Worm (Caenorhabditis elegans) whole organism, L4 larva: Measurements from ENCODE around the gene arv-1.
A peak's percentile ranks its signal among the peaks of the same experiment; 100 is the strongest.

Experiments
- F10B5.3 ChIP-seq: sonication (generic microtip); optimal IDR thresholded peaks from 2 replicates; lab custom pipeline; 2016; ENCODE audit warnings: mild to moderate bottlenecking, missing genetic modification characterization, missing compliant biosample characterization
- F44E2.7 ChIP-seq: fragments of 200-800 bp; sonication (Bioruptor generic); IDR thresholded peaks from 2 replicates; pipeline ENCODE4 v2.1.2; 2022; ENCODE audit warnings: missing genetic modification characterization, missing compliant biosample characterization
- T26A8.4 ChIP-seq: fragments of 200-800 bp; sonication (Bioruptor generic); IDR thresholded peaks from 2 replicates; pipeline ENCODE4 v1.3.6; 2022; ENCODE audit warnings: missing genetic modification characterization, missing compliant biosample characterization
- Y105C5A.15 ChIP-seq: fragments of 200-800 bp; sonication (Bioruptor generic); IDR thresholded peaks from 2 replicates; pipeline ENCODE4 v1.3.6; 2022; ENCODE audit warnings: missing genetic modification characterization, missing compliant biosample characterization
- Y5F2A.4 ChIP-seq: fragments of 200-800 bp; sonication (Bioruptor generic); optimal IDR thresholded peaks from 2 replicates; lab custom pipeline; 2018; ENCODE audit warnings: mild to moderate bottlenecking, missing genetic modification characterization, missing compliant biosample characterization
- Y75B8A.6 ChIP-seq: fragments of 200-800 bp; sonication (Bioruptor generic); IDR thresholded peaks from 2 replicates; pipeline ENCODE4 v1.3.6; 2022; ENCODE audit warnings: missing genetic modification reagents, missing genetic modification characterization, missing compliant biosample characterization
- ZK337.2 ChIP-seq: fragments of 200-800 bp; sonication (Bioruptor generic); IDR thresholded peaks from 2 replicates; pipeline ENCODE4 v1.3.6; 2022; ENCODE audit warnings: missing genetic modification reagents, missing genetic modification characterization, missing compliant biosample characterization
- ZK546.5 ChIP-seq, 2 experiments: sonication (generic microtip); optimal IDR thresholded peaks; 2 replicates each; lab custom pipeline; 2017; ENCODE audit warnings: missing biosample characterization in 2 of 2, missing genetic modification characterization in 2 of 2
- aha-1 ChIP-seq: fragments of 150-350 bp; peaks from one replicate; lab custom pipeline; 2014; ENCODE audit warnings: missing biosample characterization, missing genetic modification characterization
- aly-2 ChIP-seq: sonication (generic microtip); optimal IDR thresholded peaks from 2 replicates; lab custom pipeline; 2018; ENCODE audit warnings: missing biosample characterization, missing genetic modification characterization
- ceh-82 ChIP-seq: sonication (generic microtip); optimal IDR thresholded peaks from 2 replicates; lab custom pipeline; 2017; ENCODE audit warnings: missing biosample characterization, missing genetic modification characterization
- daf-16 ChIP-seq, 3 experiments: sonication (generic microtip); optimal IDR thresholded peaks; 2 replicates each; lab custom pipeline; 2016 to 2017; ENCODE audit warnings: missing genetic modification characterization in 3 of 3, missing genetic modification reagents in 3 of 3, mild to moderate bottlenecking in 2 of 3, missing compliant biosample characterization in 2 of 3, missing biosample characterization in 1 of 3, moderate library complexity in 1 of 3
- daf-19 ChIP-seq: fragments of 200-800 bp; sonication (Bioruptor generic); conservative IDR thresholded peaks from 2 replicates; pipeline ENCODE4 v1.3.6; 2022; ENCODE audit warnings: missing genetic modification characterization, missing compliant biosample characterization
- dmd-8 ChIP-seq: fragments of 200-800 bp; sonication (Bioruptor generic); IDR thresholded peaks from 2 replicates; pipeline ENCODE4 v1.3.6; 2022; ENCODE audit warnings: missing genetic modification characterization, missing compliant biosample characterization
- dpl-1 ChIP-seq: fragments of 150-350 bp; optimal IDR thresholded peaks from 2 replicates; lab custom pipeline; 2014; ENCODE audit warnings: missing biosample characterization, missing genetic modification reagents, missing genetic modification characterization
- egl-27 ChIP-seq: sonication (generic microtip); optimal IDR thresholded peaks from 3 replicates; lab custom pipeline; 2017; ENCODE audit warnings: missing biosample characterization, missing genetic modification reagents, missing genetic modification characterization
- egl-43 ChIP-seq: fragments of 200-800 bp; sonication (Bioruptor generic); IDR thresholded peaks from 2 replicates; pipeline ENCODE4 v1.3.6; 2022; ENCODE audit warnings: missing genetic modification reagents, missing genetic modification characterization, missing compliant biosample characterization
- fos-1 ChIP-seq: fragments of 150-350 bp; optimal IDR thresholded peaks from 2 replicates; lab custom pipeline; 2014; ENCODE audit warnings: missing biosample characterization, missing genetic modification characterization
- gei-8 ChIP-seq: fragments of 200-800 bp; sonication (Bioruptor generic); optimal IDR thresholded peaks from 2 replicates; lab custom pipeline; 2018; ENCODE audit warnings: mild to moderate bottlenecking, missing genetic modification characterization, missing compliant biosample characterization
- hlh-11 ChIP-seq: fragments of 200-800 bp; sonication (Bioruptor generic); optimal IDR thresholded peaks from 2 replicates; lab custom pipeline; 2018; ENCODE audit warnings: mild to moderate bottlenecking, missing genetic modification characterization, missing compliant biosample characterization
- hmg-1.1 ChIP-seq: fragments of 200-800 bp; sonication (Bioruptor generic); IDR thresholded peaks from 2 replicates; pipeline ENCODE4 v1.3.6; 2022; ENCODE audit warnings: missing genetic modification reagents, missing genetic modification characterization, missing compliant biosample characterization
- lin-38 ChIP-seq: fragments of 200-800 bp; sonication (Bioruptor generic); IDR thresholded peaks from 2 replicates; pipeline ENCODE4 v1.3.6; 2022; ENCODE audit warnings: missing genetic modification reagents, missing genetic modification characterization, missing compliant biosample characterization
- lsy-2 ChIP-seq, 2 experiments: fragments of 150-350 bp in 1 of 2; sonication (generic microtip) in 1 of 2; optimal IDR thresholded peaks; 2 replicates each; lab custom pipeline; 2014 to 2017; ENCODE audit warnings: missing biosample characterization in 2 of 2, missing genetic modification characterization in 2 of 2
- madf-5 ChIP-seq, 2 experiments: fragments of 200-800 bp; sonication (Bioruptor generic); IDR thresholded peaks; 2 replicates each; pipeline ENCODE4 v1.3.6; 2022; ENCODE audit warnings: missing compliant biosample characterization in 2 of 2, missing genetic modification characterization in 2 of 2
- madf-9 ChIP-seq: fragments of 200-800 bp; sonication (Bioruptor generic); conservative IDR thresholded peaks from 2 replicates; pipeline ENCODE4 v1.3.6; 2022; ENCODE audit warnings: missing genetic modification reagents, missing genetic modification characterization, missing compliant biosample characterization
- mdt-29 ChIP-seq: fragments of 200-800 bp; sonication (Bioruptor generic); IDR thresholded peaks from 2 replicates; pipeline ENCODE4 v1.3.6; 2022; ENCODE audit warnings: missing genetic modification reagents, missing genetic modification characterization, missing compliant biosample characterization
- mep-1 ChIP-seq: fragments of 150-350 bp; sonication (generic microtip); optimal IDR thresholded peaks from 3 replicates; lab custom pipeline; 2014; ENCODE audit warnings: missing biosample characterization, missing genetic modification characterization
- nhr-28 ChIP-seq: fragments of 150-350 bp; optimal IDR thresholded peaks from 2 replicates; lab custom pipeline; 2014; ENCODE audit warnings: missing biosample characterization, missing genetic modification characterization
- nhr-48 ChIP-seq: sonication (generic microtip); optimal IDR thresholded peaks from 2 replicates; lab custom pipeline; 2016; ENCODE audit warnings: mild to moderate bottlenecking, missing genetic modification characterization, missing compliant biosample characterization
- nhr-6 ChIP-seq: fragments of 150-350 bp; optimal IDR thresholded peaks from 2 replicates; lab custom pipeline; 2014; ENCODE audit warnings: missing biosample characterization, missing genetic modification characterization
- php-3 ChIP-seq: fragments of 200-800 bp; sonication (Bioruptor generic); IDR thresholded peaks from 2 replicates; pipeline ENCODE4 v1.3.6; 2022; ENCODE audit warnings: missing genetic modification reagents, missing genetic modification characterization, missing compliant biosample characterization
- pqm-1 ChIP-seq: sonication (generic microtip); optimal IDR thresholded peaks from 2 replicates; lab custom pipeline; 2017; ENCODE audit warnings: missing biosample characterization, missing genetic modification characterization
- rbr-2 ChIP-seq: sonication (generic microtip); optimal IDR thresholded peaks from 2 replicates; lab custom pipeline; 2016; ENCODE audit warnings: missing genotype, missing genetic modification characterization, missing compliant biosample characterization
- saeg-2 ChIP-seq: fragments of 200-800 bp; sonication (Bioruptor generic); IDR thresholded peaks from 2 replicates; pipeline ENCODE4 v1.3.6; 2022; ENCODE audit warnings: missing genetic modification reagents, missing genetic modification characterization, missing compliant biosample characterization
- sdz-12 ChIP-seq: fragments of 200-800 bp; sonication (Bioruptor generic); optimal IDR thresholded peaks from 2 replicates; lab custom pipeline; 2018; ENCODE audit warnings: mild to moderate bottlenecking, missing genetic modification characterization, missing compliant biosample characterization
- set-16 ChIP-seq: fragments of 200-800 bp; sonication (Bioruptor generic); IDR thresholded peaks from 2 replicates; pipeline ENCODE4 v1.3.6; 2022; ENCODE audit warnings: missing genetic modification reagents, missing genetic modification characterization, missing compliant biosample characterization
- snpc-4 ChIP-seq: fragments of 150-350 bp; optimal IDR thresholded peaks from 2 replicates; lab custom pipeline; 2014; ENCODE audit warnings: missing biosample characterization, missing genetic modification characterization
- spr-1 ChIP-seq: sonication (generic microtip); optimal IDR thresholded peaks from 2 replicates; lab custom pipeline; 2016; ENCODE audit warnings: mild to moderate bottlenecking, missing genetic modification characterization, missing compliant biosample characterization
- spr-3 ChIP-seq: fragments of 200-800 bp; sonication (Bioruptor generic); optimal IDR thresholded peaks from 2 replicates; lab custom pipeline; 2018; ENCODE audit warnings: mild to moderate bottlenecking, missing genetic modification characterization, missing compliant biosample characterization
- tra-1 ChIP-seq: fragments of 200-800 bp; sonication (Bioruptor generic); IDR thresholded peaks from 2 replicates; pipeline ENCODE4 v1.3.6; 2022; ENCODE audit warnings: missing genetic modification reagents, missing genetic modification characterization, missing compliant biosample characterization
- unc-39 ChIP-seq: sonication (generic microtip); optimal IDR thresholded peaks from 2 replicates; lab custom pipeline; 2017; ENCODE audit warnings: missing biosample characterization, missing genetic modification characterization
- unc-62 ChIP-seq, 3 experiments: fragments of 150-350 bp in 1 of 3; sonication (generic microtip); optimal IDR thresholded peaks in 2 of 3; peaks in 1 of 3; 1 replicate in 1 of 3; 2 replicates in 2 of 3; lab custom pipeline; 2014 to 2017; ENCODE audit warnings: missing biosample characterization in 3 of 3, missing genetic modification characterization in 3 of 3, missing genetic modification reagents in 3 of 3, missing genotype in 1 of 3
- vab-7 ChIP-seq: fragments of 200-800 bp; sonication (Bioruptor generic); IDR thresholded peaks from 2 replicates; pipeline ENCODE4 v1.3.6; 2022; ENCODE audit warnings: missing genetic modification reagents, missing genetic modification characterization, missing compliant biosample characterization
- zip-11 ChIP-seq: fragments of 200-800 bp; sonication (Bioruptor generic); IDR thresholded peaks from 2 replicates; pipeline ENCODE4 v1.3.6; 2022; ENCODE audit warnings: missing genetic modification characterization, missing compliant biosample characterization
- zip-2 ChIP-seq: fragments of 150-350 bp; optimal IDR thresholded peaks from 2 replicates; lab custom pipeline; 2014; ENCODE audit warnings: missing biosample characterization, missing genetic modification characterization
- ztf-11 ChIP-seq: fragments of 150-350 bp; optimal IDR thresholded peaks from 2 replicates; lab custom pipeline; 2014; ENCODE audit warnings: missing biosample characterization, missing genetic modification characterization

Gene arv-1

ce11 chrII:10230972-10231371 lies 30.3 kb upstream of the arv-1 start, which contains the start of gene T01E8.8:
Gene T01E8.8, plus strand, starts transcription at chrII:10231272.
- TF ChIP-seq gei-8 (GFP tag; lab: Kevin White, UChicago) (no peak), nhr-28 (tag; lab: Kevin White, UChicago) (no peak), lsy-2 (tag; optimal IDR thresholded peaks at IDR 0.05; lab: Kevin White, UChicago) (no peak), spr-1 (no peak), aha-1 (tag; lab: Kevin White, UChicago) (peak; percentile 50), tra-1 (GFP tag; lab: Robert Waterston, UW) (no peak), aly-2 (tag; lab: Kevin White, UChicago) (no peak)

ce11 chrII:10227030-10227429 lies 26.4 kb upstream of the arv-1 start, which contains the start of gene srh-135:
Gene srh-135, minus strand, starts transcription at chrII:10227130.
- TF ChIP-seq unc-62 (GFP tag; optimal IDR thresholded peaks at IDR 0.05 in 1 of 2; lab: Kevin White, UChicago) (peak in 1 of 2 experiments; percentile 54), unc-62 (tag; optimal IDR thresholded peaks at IDR 0.05; lab: Kevin White, UChicago) (no peak), set-16 (GFP tag; lab: Robert Waterston, UW) (no peak), dmd-8 (no peak)
- TF ChIP-seq, all 104 proteins: peak for 1

- TF ChIP-seq unc-62 (GFP tag; optimal IDR thresholded peaks at IDR 0.05 in 1 of 2; lab: Kevin White, UChicago) (no peak), unc-62 (tag; optimal IDR thresholded peaks at IDR 0.05; lab: Kevin White, UChicago) (no peak), dmd-8 (no peak), ZK337.2 (no peak), lin-38 (GFP tag; lab: Robert Waterston, UW) (no peak), hlh-11 (tag; lab: Kevin White, UChicago) (no peak), vab-7 (GFP tag; lab: Robert Waterston, UW) (no peak), T26A8.4 (no peak), Y75B8A.6 (GFP tag; lab: Robert Waterston, UW) (no peak), pqm-1 (tag; lab: Kevin White, UChicago) (no peak), ZK546.5 (tag; optimal IDR thresholded peaks at IDR 0.05; lab: Kevin White, UChicago) (no peak), ceh-82 (tag; lab: Kevin White, UChicago) (no peak), dpl-1 (GFP tag; lab: Kevin White, UChicago) (no peak), daf-16 (GFP tag; optimal IDR thresholded peaks at IDR 0.05; lab: Kevin White, UChicago) (no peak), daf-16 (tag; optimal IDR thresholded peaks at IDR 0.05; lab: Kevin White, UChicago) (no peak), egl-27 (tag; lab: Kevin White, UChicago) (no peak), nhr-48 (tag; lab: Kevin White, UChicago) (no peak), Y5F2A.4 (GFP tag; lab: Kevin White, UChicago) (no peak), set-16 (GFP tag; lab: Robert Waterston, UW) (no peak), rbr-2 (no peak)
These were observed 22.0 kb upstream of the arv-1 start, which contains the start of gene plc-3 for ce11 chrII:10222577-10222976. Gene plc-3, plus strand, starts transcription at chrII:10222877.

ce11 chrII:10221627-10222026 lies 21.0 kb upstream of the arv-1 start:
- TF ChIP-seq F10B5.3 (tag; lab: Kevin White, UChicago) (no peak), fos-1 (tag; lab: Kevin White, UChicago) (no peak), sdz-12 (no peak), snpc-4 (no peak), spr-3 (GFP tag; lab: Kevin White, UChicago) (no peak), hmg-1.1 (no peak), zip-11 (no peak), daf-19 (GFP tag; lab: Robert Waterston, UW) (no peak), egl-43 (GFP tag; lab: Robert Waterston, UW) (no peak), ztf-11 (tag; lab: Kevin White, UChicago) (no peak), pqm-1 (tag; lab: Kevin White, UChicago) (peak; percentile 94), php-3 (GFP tag; lab: Robert Waterston, UW) (0 out of 2 replicates have a peak, but pooled peaks have one; percentile 31), madf-5 (GFP tag; IDR thresholded peaks at IDR 0.05; lab: Robert Waterston, UW) (no peak), Y5F2A.4 (GFP tag; lab: Kevin White, UChicago) (no peak), zip-2 (tag; lab: Kevin White, UChicago) (no peak), madf-9 (GFP tag; lab: Robert Waterston, UW) (no peak), F44E2.7 (GFP tag; lab: Robert Waterston, UW) (no peak), ZK337.2 (no peak), dmd-8 (no peak), aha-1 (tag; lab: Kevin White, UChicago) (no peak), saeg-2 (GFP tag; lab: Robert Waterston, UW) (no peak), mdt-29 (no peak), mep-1 (tag; lab: Kevin White, UChicago) (no peak), unc-39 (tag; lab: Kevin White, UChicago) (no peak), nhr-28 (tag; lab: Kevin White, UChicago) (peak; percentile 87), nhr-6 (tag; lab: Kevin White, UChicago) (no peak), Y105C5A.15 (no peak)
